Worm (Caenorhabditis elegans): ENCODE measurements around the gene srx-133.

DNA sequence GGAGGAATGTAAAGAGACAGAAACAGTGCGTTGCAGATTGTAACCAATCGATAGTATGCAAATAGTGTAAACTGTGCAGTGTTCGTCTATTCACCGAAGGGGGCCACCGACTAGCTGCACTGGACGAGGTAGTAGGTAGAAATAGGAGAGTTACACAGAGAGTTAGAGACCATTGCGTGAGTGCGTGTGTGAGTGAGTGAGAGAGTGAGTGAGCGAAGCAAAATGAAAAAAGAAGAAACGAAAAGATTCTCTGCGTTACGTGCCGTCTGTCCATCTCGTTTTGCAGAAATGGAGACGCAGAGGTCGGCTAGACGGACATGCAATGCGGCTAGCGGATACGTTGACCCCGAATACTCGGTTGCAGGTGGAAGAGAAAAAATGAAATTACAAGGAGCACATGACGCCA, 40.0 kb upstream of the srx-133 start:
- TF ChIP-seq flt-1 (GFP tag; IDR thresholded peaks at IDR 0.05) (0 out of 2 replicates have a peak, but pooled peaks have one; percentile 65), tab-1 (GFP tag; IDR thresholded peaks at IDR 0.05) (no peak), cog-1 (tag; optimal IDR thresholded peaks at IDR 0.05) (peak; percentile 63), ztf-23 (GFP tag; IDR thresholded peaks at IDR 0.05) (no peak), T22C8.4 (GFP tag; IDR thresholded peaks at IDR 0.05) (peak; percentile 59; the same call in 1 of the 2 replicates), med-1 (GFP tag; optimal IDR thresholded peaks at IDR 0.05; ENCODE audit: insufficient read depth) (no peak)

Data from whole organism, midembryonic.